Fruit fly (Drosophila melanogaster): Measurements from ENCODE around the gene Rbp9.

The Rbp9 gene

dm6 chr2L:2944509-2944908 is 10.1 kb upstream of the Rbp9 start (continued):
- TF ChIP-seq HLH4C (GFP tag; IDR thresholded peaks at IDR 0.05; ENCODE audit: partially characterized antibody) = no peak
- no peak for TF ChIP-seq toy (GFP tag; IDR thresholded peaks at IDR 0.05)
- peak; percentile 19 for TF ChIP-seq CG15514 (GFP tag; optimal IDR thresholded peaks at IDR 0.05)
- peak; percentile 5 for TF ChIP-seq CG10979 (tag; optimal IDR thresholded peaks at IDR 0.05)
- TF ChIP-seq hkb (optimal IDR thresholded peaks at IDR 0.05) = no peak
- 0 out of 2 replicates have a peak, but pooled peaks have one; percentile 31 for TF ChIP-seq hkb (GFP tag; IDR thresholded peaks at IDR 0.05)
- no peak for TF ChIP-seq pum (GFP tag; optimal IDR thresholded peaks at IDR 0.05)
- TF ChIP-seq E2f2 (GFP tag; IDR thresholded peaks at IDR 0.05) = no peak
- 0 out of 2 replicates have a peak, but pooled peaks have one; percentile 5 for TF ChIP-seq Ada2b (GFP tag; IDR thresholded peaks at IDR 0.05)
- peak; percentile 37; the same call in 1 of the 2 replicates for TF ChIP-seq stc (GFP tag; IDR thresholded peaks at IDR 0.05)
- TF ChIP-seq pita (GFP tag; optimal IDR thresholded peaks at IDR 0.05) = no peak
- TF ChIP-seq CG12391 (tag; optimal IDR thresholded peaks at IDR 0.05) = no peak
- no peak for TF ChIP-seq CG4820 (GFP tag; optimal IDR thresholded peaks at IDR 0.05)
- no peak for TF ChIP-seq dan (GFP tag; IDR thresholded peaks at IDR 0.05)
- TF ChIP-seq chif (GFP tag; optimal IDR thresholded peaks at IDR 0.05) = no peak
- no peak for TF ChIP-seq Deaf1 (tag; optimal IDR thresholded peaks at IDR 0.05)
- TF ChIP-seq Poxn (GFP tag; IDR thresholded peaks at IDR 0.05) = no peak
- TF ChIP-seq D19A (tag; optimal IDR thresholded peaks at IDR 0.05) = peak; percentile 32
- TF ChIP-seq Rfx (GFP tag; IDR thresholded peaks at IDR 0.05) = 0 out of 2 replicates have a peak, but pooled peaks have one; percentile 18
- peak; percentile 18 for TF ChIP-seq cwo (GFP tag; optimal IDR thresholded peaks at IDR 0.05)
- no peak for TF ChIP-seq abd-A (tag; optimal IDR thresholded peaks at IDR 0.05)
- no peak for TF ChIP-seq NK7.1 (GFP tag; optimal IDR thresholded peaks at IDR 0.05)
- no peak for TF ChIP-seq yki (optimal IDR thresholded peaks at IDR 0.05)
- TF ChIP-seq CG1832 (GFP tag; optimal IDR thresholded peaks at IDR 0.05) = no peak
- TF ChIP-seq ac (GFP tag; optimal IDR thresholded peaks at IDR 0.05) = no peak
- TF ChIP-seq CG4854 (GFP tag; optimal IDR thresholded peaks at IDR 0.05) = no peak
- TF ChIP-seq ci (GFP tag; IDR thresholded peaks at IDR 0.05) = peak; percentile 45; the same call in 1 of the 3 replicates
- no peak for TF ChIP-seq ttk (GFP tag; IDR thresholded peaks at IDR 0.05)
- TF ChIP-seq CG11695 (GFP tag; IDR thresholded peaks at IDR 0.05) = 0 out of 3 replicates have a peak, but pooled peaks have one; percentile 17
- no peak for TF ChIP-seq CG7745 (tag; optimal IDR thresholded peaks at IDR 0.05)
- no peak for TF ChIP-seq Bgb (GFP tag; IDR thresholded peaks at IDR 0.05; ENCODE audit: partially characterized antibody)
- 0 out of 2 replicates have a peak, but pooled peaks have one; percentile 14 for TF ChIP-seq CG32772 (GFP tag; IDR thresholded peaks at IDR 0.05)
- TF ChIP-seq caup (GFP tag; optimal IDR thresholded peaks at IDR 0.05; ENCODE audit: severe bottlenecking) = peak; percentile 6
- no peak for TF ChIP-seq CG12155 (GFP tag; optimal IDR thresholded peaks at IDR 0.05)
- TF ChIP-seq en (GFP tag; optimal IDR thresholded peaks at IDR 0.05) = no peak
- peak; percentile 47; the same call in 1 of the 2 replicates for TF ChIP-seq CG32532 (GFP tag; IDR thresholded peaks at IDR 0.05)
- TF ChIP-seq Mrtf (GFP tag; IDR thresholded peaks at IDR 0.05) = no peak
- TF ChIP-seq HLHmδ (GFP tag; optimal IDR thresholded peaks at IDR 0.05) = no peak
- TF ChIP-seq gem (tag; optimal IDR thresholded peaks at IDR 0.05) = peak; percentile 22
- TF ChIP-seq Fer1 (GFP tag; optimal IDR thresholded peaks at IDR 0.05) = peak; percentile 46
- peak; percentile 9 for TF ChIP-seq Hsf (GFP tag; optimal IDR thresholded peaks at IDR 0.05)
- no peak for TF ChIP-seq Bdp1 (GFP tag; optimal IDR thresholded peaks at IDR 0.05)
- TF ChIP-seq CG13424 (tag; optimal IDR thresholded peaks at IDR 0.05) = peak; percentile 3

All from whole organism, embryonic.